Fruit fly (Drosophila melanogaster) whole organism: ENCODE measurements around the gene CG43750.

Source experiments
- CG8478 ChIP-seq: fragments of >200 bp; optimal IDR thresholded peaks from 2 replicates; lab custom pipeline; 2018; ENCODE audit warnings: inconsistent platforms
- pan ChIP-seq: fragments of >200 bp; optimal IDR thresholded peaks from 2 replicates; lab custom pipeline; 2017
- psq ChIP-seq: fragments of >200 bp; optimal IDR thresholded peaks from 2 replicates; lab custom pipeline; 2017
- usp ChIP-seq: fragments of >200 bp; optimal IDR thresholded peaks from 2 replicates; lab custom pipeline; 2017; ENCODE audit warnings: missing biosample characterization, missing genetic modification characterization, mixed read lengths

DNA sequence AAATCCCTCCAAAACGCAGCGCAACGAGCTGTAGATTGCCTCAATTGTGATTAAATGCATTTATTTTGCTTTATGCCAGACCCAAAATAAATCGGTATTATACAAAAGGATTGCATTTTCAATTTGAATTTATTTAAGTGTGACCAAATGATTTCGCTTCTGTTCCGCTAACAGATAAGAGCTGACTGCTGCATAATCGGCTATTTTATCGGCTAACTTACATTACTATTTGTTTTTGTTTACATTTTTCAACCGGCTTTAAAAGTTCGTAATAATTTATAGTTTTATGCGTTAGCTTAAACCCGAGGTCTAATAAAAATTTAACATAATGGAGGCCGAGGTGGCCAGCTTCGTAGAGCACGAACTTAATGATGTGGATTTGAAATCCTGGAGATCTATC lies 7.5 kb downstream of the CG43750 start, which contains the start of gene PIG-Wa:
- TF ChIP-seq CG8478 (no peak), pan (no peak), usp (GFP tag; lab: Kevin White, UChicago) (no peak), psq (lab: Kevin White, UChicago) (no peak)
